Worm (Caenorhabditis elegans) whole organism, L1 larva: ENCODE measurements around the gene C16A3.5.

Experiments
- C16A3.4 ChIP-seq: fragments of 150-350 bp; optimal IDR thresholded peaks from 2 replicates; lab custom pipeline; 2014; ENCODE audit warnings: missing biosample characterization, missing genetic modification characterization
- Y116A8C.19 ChIP-seq: sonication (generic microtip); optimal IDR thresholded peaks from 2 replicates; lab custom pipeline; 2016; ENCODE audit warnings: missing compliant biosample characterization, missing genetic modification characterization, borderline replicate concordance
- aly-2 ChIP-seq: fragments of 150-350 bp; optimal IDR thresholded peaks from 2 replicates; lab custom pipeline; 2014; ENCODE audit warnings: missing biosample characterization, missing genetic modification characterization
- ama-1 ChIP-seq: fragments of 150-350 bp; optimal IDR thresholded peaks from 2 replicates; lab custom pipeline; 2014
- blmp-1 ChIP-seq: fragments of 150-350 bp; optimal IDR thresholded peaks from 2 replicates; lab custom pipeline; 2014; ENCODE audit warnings: missing biosample characterization, missing genetic modification characterization
- ceh-63 ChIP-seq: fragments of 200-800 bp; sonication (Bioruptor generic); optimal IDR thresholded peaks from 2 replicates; lab custom pipeline; 2018; ENCODE audit warnings: mild to moderate bottlenecking, missing genetic modification characterization, missing compliant biosample characterization
- ceh-8 ChIP-seq: fragments of 200-800 bp; sonication (Bioruptor generic); optimal IDR thresholded peaks from 2 replicates; lab custom pipeline; 2018; ENCODE audit warnings: mild to moderate bottlenecking, missing genetic modification characterization, moderate library complexity, missing compliant biosample characterization
- dpl-1 ChIP-seq, 3 experiments: fragments of 150-350 bp in 2 of 3; sonication (generic microtip) in 1 of 3; optimal IDR thresholded peaks; 2 replicates each; lab custom pipeline; 2014 to 2017; ENCODE audit warnings: missing biosample characterization in 3 of 3, missing genetic modification characterization in 3 of 3, missing genetic modification reagents in 3 of 3
- dsc-1 ChIP-seq: sonication (generic microtip); optimal IDR thresholded peaks from 2 replicates; lab custom pipeline; 2016; ENCODE audit warnings: mild to moderate bottlenecking, missing genetic modification characterization, missing compliant biosample characterization
- efl-1 ChIP-seq, 4 experiments: fragments of 150-350 bp; optimal IDR thresholded peaks in 3 of 4; peaks in 1 of 4; 1 replicate in 1 of 4; 2 replicates in 3 of 4; lab custom pipeline; 2014; ENCODE audit warnings: missing biosample characterization in 2 of 4, missing genetic modification characterization in 2 of 4, missing genetic modification reagents in 2 of 4
- elt-2 ChIP-seq: sonication (generic microtip); optimal IDR thresholded peaks from 2 replicates; lab custom pipeline; 2016; ENCODE audit warnings: missing genetic modification characterization, mild to moderate bottlenecking, inconsistent platforms, missing compliant biosample characterization, missing genetic modification reagents
- elt-3 ChIP-seq, 6 experiments: fragments of 150-350 bp in 1 of 6; sonication (generic microtip); optimal IDR thresholded peaks; 2 replicates each; lab custom pipeline; 2017 to 2018; ENCODE audit warnings: missing biosample characterization in 6 of 6, missing genetic modification characterization in 6 of 6, inconsistent platforms in 1 of 6
- grh-1 ChIP-seq: fragments of 200-800 bp; sonication (Bioruptor generic); IDR thresholded peaks from 2 replicates; pipeline ENCODE4 v1.3.6; 2022; ENCODE audit warnings: missing genetic modification reagents, missing genetic modification characterization, missing compliant biosample characterization
- hpl-2 ChIP-seq: fragments of 150-350 bp; optimal IDR thresholded peaks from 2 replicates; lab custom pipeline; 2014; ENCODE audit warnings: missing biosample characterization, missing genetic modification reagents, missing genetic modification characterization
- irx-1 ChIP-seq: sonication (generic microtip); optimal IDR thresholded peaks from 2 replicates; lab custom pipeline; 2016; ENCODE audit warnings: missing genetic modification characterization, missing compliant biosample characterization
- jun-1 ChIP-seq: fragments of 150-350 bp; optimal IDR thresholded peaks from 2 replicates; lab custom pipeline; 2014; ENCODE audit warnings: missing biosample characterization, missing genetic modification reagents, missing genetic modification characterization
- lin-13 ChIP-seq: fragments of 150-350 bp; optimal IDR thresholded peaks from 2 replicates; lab custom pipeline; 2014; ENCODE audit warnings: missing biosample characterization, missing genetic modification reagents, missing genetic modification characterization
- lin-14 ChIP-seq: fragments of 200-800 bp; sonication (Bioruptor generic); optimal IDR thresholded peaks from 2 replicates; lab custom pipeline; 2018; ENCODE audit warnings: mild to moderate bottlenecking, missing genetic modification characterization, moderate library complexity, missing compliant biosample characterization
- lsy-2 ChIP-seq, 2 experiments: fragments of 150-350 bp; optimal IDR thresholded peaks; 2 replicates each; lab custom pipeline; 2014; ENCODE audit warnings: missing biosample characterization in 2 of 2, missing genetic modification characterization in 2 of 2
- mab-9 ChIP-seq: fragments of 200-800 bp; sonication (Bioruptor generic); IDR thresholded peaks from 2 replicates; pipeline ENCODE4 v1.3.6; 2022; ENCODE audit warnings: missing genetic modification reagents, missing genetic modification characterization, missing compliant biosample characterization
- mef-2 ChIP-seq: fragments of 150-350 bp; optimal IDR thresholded peaks from 2 replicates; lab custom pipeline; 2014; ENCODE audit warnings: missing biosample characterization, missing genetic modification characterization
- mep-1 ChIP-seq: fragments of 150-350 bp; optimal IDR thresholded peaks from 2 replicates; lab custom pipeline; 2014; ENCODE audit warnings: missing biosample characterization, missing genetic modification characterization
- nhr-11 ChIP-seq: fragments of 150-350 bp; optimal IDR thresholded peaks from 2 replicates; lab custom pipeline; 2014; ENCODE audit warnings: missing biosample characterization, missing genetic modification characterization
- nhr-12 ChIP-seq: sonication (generic microtip); optimal IDR thresholded peaks from 2 replicates; lab custom pipeline; 2017; ENCODE audit warnings: missing biosample characterization, missing genetic modification characterization
- nhr-20 ChIP-seq: sonication (generic microtip); optimal IDR thresholded peaks from 2 replicates; lab custom pipeline; 2016; ENCODE audit warnings: mild to moderate bottlenecking, missing genetic modification characterization, missing compliant biosample characterization
- nhr-47 ChIP-seq: sonication (generic microtip); optimal IDR thresholded peaks from 2 replicates; lab custom pipeline; 2016; ENCODE audit warnings: mild to moderate bottlenecking, missing genetic modification characterization, moderate library complexity, missing compliant biosample characterization
- nhr-71 ChIP-seq: sonication (generic microtip); optimal IDR thresholded peaks from 2 replicates; lab custom pipeline; 2016; ENCODE audit warnings: mild to moderate bottlenecking, missing genetic modification characterization, moderate library complexity, missing compliant biosample characterization
- nhr-77 ChIP-seq: fragments of 150-350 bp; optimal IDR thresholded peaks from 2 replicates; lab custom pipeline; 2014; ENCODE audit warnings: missing biosample characterization, missing genetic modification characterization
- nhr-85 ChIP-seq: sonication (generic microtip); peaks from one replicate; lab custom pipeline; 2016; ENCODE audit warnings: missing genetic modification characterization, inconsistent platforms, missing compliant biosample characterization
- nhr-90 ChIP-seq: sonication (generic microtip); optimal IDR thresholded peaks from 2 replicates; lab custom pipeline; 2016; ENCODE audit warnings: mild to moderate bottlenecking, missing genetic modification characterization, missing compliant biosample characterization; ENCODE audit not compliant: poor library complexity
- rnt-1 ChIP-seq: sonication (generic microtip); optimal IDR thresholded peaks from 2 replicates; lab custom pipeline; 2016; ENCODE audit warnings: mild to moderate bottlenecking, missing genetic modification characterization, moderate library complexity, missing compliant biosample characterization
- snu-23 ChIP-seq: sonication (generic microtip); optimal IDR thresholded peaks from 2 replicates; lab custom pipeline; 2016; ENCODE audit warnings: missing genetic modification characterization, missing compliant biosample characterization
- tbx-2 ChIP-seq: sonication (generic microtip); optimal IDR thresholded peaks from 2 replicates; lab custom pipeline; 2016; ENCODE audit warnings: missing genetic modification characterization, missing compliant biosample characterization
- unc-30 ChIP-seq: sonication (generic microtip); optimal IDR thresholded peaks from 2 replicates; lab custom pipeline; 2017; ENCODE audit warnings: missing biosample characterization, missing genetic modification characterization
- ztf-11 ChIP-seq, 2 experiments: sonication (generic microtip); optimal IDR thresholded peaks; 2 replicates each; lab custom pipeline; 2016 to 2017; ENCODE audit warnings: missing genetic modification characterization in 2 of 2, missing biosample characterization in 1 of 2, missing compliant biosample characterization in 1 of 2
- ztf-4 ChIP-seq: fragments of 150-350 bp; optimal IDR thresholded peaks from 2 replicates; lab custom pipeline; 2014; ENCODE audit warnings: missing biosample characterization, missing genetic modification characterization

Gene C16A3.5

ce11 chrIII:6411914-6412313 is 31.3 kb downstream of the C16A3.5 start, which contains the start of gene C05D11.5:
Gene C05D11.5, minus strand, starts transcription at chrIII:6412014.
- TF ChIP-seq nhr-12 (tag; lab: Kevin White, UChicago) (no peak), unc-30 (tag; lab: Kevin White, UChicago) (no peak), dpl-1 (GFP tag; optimal IDR thresholded peaks at IDR 0.05; lab: Kevin White, UChicago) (no peak), ama-1 (lab: Kevin White, UChicago) (no peak), elt-3 (tag; optimal IDR thresholded peaks at IDR 0.05; lab: Kevin White, UChicago) (no peak), ceh-8 (GFP tag; lab: Kevin White, UChicago) (no peak), mep-1 (tag; lab: Kevin White, UChicago) (no peak), C16A3.4 (tag; lab: Kevin White, UChicago) (no peak), irx-1 (tag; lab: Kevin White, UChicago) (no peak), blmp-1 (tag; lab: Kevin White, UChicago) (no peak), jun-1 (tag; lab: Kevin White, UChicago) (no peak), nhr-77 (tag; lab: Kevin White, UChicago) (no peak), Y116A8C.19 (tag; lab: Kevin White, UChicago) (no peak), rnt-1 (tag; lab: Kevin White, UChicago) (no peak), lsy-2 (tag; optimal IDR thresholded peaks at IDR 0.05; lab: Kevin White, UChicago) (no peak)

ce11 chrIII:6415306-6415973 is 34.9 kb downstream of the C16A3.5 start, which contains the start of gene nas-4:
Gene nas-4, minus strand, starts transcription at chrIII:6415656.
- TF ChIP-seq ztf-4 (tag; lab: Kevin White, UChicago) (peak; percentile 41), tbx-2 (peak; percentile 27), snu-23 (peak; percentile 42), nhr-90 (tag; lab: Kevin White, UChicago) (peak; percentile 40), nhr-47 (tag; lab: Kevin White, UChicago) (peak; percentile 42), dsc-1 (tag; lab: Kevin White, UChicago) (peak; percentile 7), lin-13 (GFP tag; lab: Kevin White, UChicago) (no peak), nhr-20 (tag; lab: Kevin White, UChicago) (peak; percentile 5), grh-1 (peak; percentile 32; the same call in 1 of the 2 replicates), mab-9 (no peak), nhr-71 (tag; lab: Kevin White, UChicago) (peak; percentile 45), ama-1 (lab: Kevin White, UChicago) (peak; percentile 38), blmp-1 (tag; lab: Kevin White, UChicago) (no peak), nhr-85 (tag; lab: Kevin White, UChicago) (peak; percentile 70), aly-2 (peak; percentile 39)

- no peak for TF ChIP-seq ceh-63
- no peak for TF ChIP-seq hpl-2 (GFP tag; lab: Kevin White, UChicago)
- TF ChIP-seq rnt-1 (tag; lab: Kevin White, UChicago): no peak
- peak; percentile 75 for TF ChIP-seq nhr-85 (tag; lab: Kevin White, UChicago)
- no peak for TF ChIP-seq nhr-11
- TF ChIP-seq Y116A8C.19 (tag; lab: Kevin White, UChicago): no peak
- TF ChIP-seq ama-1 (lab: Kevin White, UChicago): no peak
- no peak for TF ChIP-seq tbx-2
Observed at ce11 chrIII:6418254-6418653, 37.7 kb downstream of the C16A3.5 start.

- TF ChIP-seq ztf-11 (tag; optimal IDR thresholded peaks at IDR 0.05; lab: Kevin White, UChicago) (no peak), lin-14 (GFP tag; lab: Kevin White, UChicago) (peak; percentile 62), lin-13 (GFP tag; lab: Kevin White, UChicago) (no peak), nhr-71 (tag; lab: Kevin White, UChicago) (peak; percentile 37), nhr-85 (tag; lab: Kevin White, UChicago) (peak; percentile 84), mef-2 (tag; lab: Kevin White, UChicago) (no peak), elt-2 (tag; lab: Kevin White, UChicago) (no peak), elt-3 (tag; optimal IDR thresholded peaks at IDR 0.05; lab: Kevin White, UChicago) (peak in 1 of 6 experiments; percentile 18), nhr-20 (tag; lab: Kevin White, UChicago) (peak; percentile 3), blmp-1 (tag; lab: Kevin White, UChicago) (peak; percentile 46), aly-2 (no peak), snu-23 (no peak), efl-1 (optimal IDR thresholded peaks at IDR 0.05; lab: Kevin White, UChicago) (no peak), efl-1 (GFP tag; optimal IDR thresholded peaks at IDR 0.05 in 1 of 2; lab: Kevin White, UChicago) (peak in 1 of 2 experiments; percentile 51)
- TF ChIP-seq, all 84 proteins: peak for 7
Observed at ce11 chrIII:6419409-6419944, 38.9 kb downstream of the C16A3.5 start, which contains the start of gene atgl-1. Gene atgl-1, minus strand, starts transcription at chrIII:6419459.
